Fruit fly (Drosophila melanogaster) whole organism, prepupa: Measurements from ENCODE around the gene Rpn11.

Experiments used
- Blimp-1 ChIP-seq: fragments of 200-800 bp; sonication (Bioruptor generic); optimal IDR thresholded peaks from 3 replicates; lab custom pipeline; 2017; ENCODE audit warnings: missing biosample characterization, missing genetic modification characterization, mild to moderate bottlenecking, moderate library complexity, missing genetic modification reagents
- CG11294 ChIP-seq: fragments of 200-800 bp; sonication (Bioruptor generic); IDR thresholded peaks from 2 replicates; pipeline ENCODE4 v1.3.6; 2022; ENCODE audit warnings: missing biosample characterization, missing genetic modification characterization
- CG3032 ChIP-seq: fragments of 200-800 bp; optimal IDR thresholded peaks from 2 replicates; lab custom pipeline; 2019; ENCODE audit warnings: missing biosample characterization, mild to moderate bottlenecking, missing genetic modification characterization, moderate library complexity
- CG34406 ChIP-seq: fragments of 200-800 bp; sonication (Bioruptor generic); optimal IDR thresholded peaks from 3 replicates; lab custom pipeline; 2016; ENCODE audit warnings: missing biosample characterization, missing genetic modification characterization
- CG6808 ChIP-seq: fragments of 200-800 bp; sonication (Bioruptor generic); optimal IDR thresholded peaks from 3 replicates; lab custom pipeline; 2017; ENCODE audit warnings: missing biosample characterization, missing genetic modification characterization, mild to moderate bottlenecking, moderate library complexity, missing genetic modification reagents
- CG6854 ChIP-seq: fragments of 200-800 bp; sonication (Bioruptor generic); optimal IDR thresholded peaks from 2 replicates; lab custom pipeline; 2017; ENCODE audit warnings: missing biosample characterization, mild to moderate bottlenecking, missing genetic modification characterization
- CG7368 ChIP-seq: fragments of 200-800 bp; sonication (Bioruptor generic); optimal IDR thresholded peaks from 3 replicates; lab custom pipeline; 2016; ENCODE audit warnings: missing biosample characterization, missing genetic modification characterization
- CG8632 ChIP-seq: fragments of 200-800 bp; sonication (Bioruptor generic); optimal IDR thresholded peaks from 3 replicates; lab custom pipeline; 2016; ENCODE audit warnings: missing biosample characterization, missing genetic modification characterization
- OdsH ChIP-seq: fragments of 200-800 bp; sonication (Bioruptor generic); optimal IDR thresholded peaks from 3 replicates; lab custom pipeline; 2016; ENCODE audit warnings: missing biosample characterization, missing genetic modification characterization
- esn ChIP-seq: fragments of 200-800 bp; sonication (Bioruptor generic); optimal IDR thresholded peaks from 2 replicates; lab custom pipeline; 2016; ENCODE audit warnings: missing biosample characterization, mild to moderate bottlenecking, missing genetic modification characterization, moderate library complexity
- vri ChIP-seq: fragments of 200-800 bp; sonication (Bioruptor generic); optimal IDR thresholded peaks from 3 replicates; lab custom pipeline; 2016; ENCODE audit warnings: missing biosample characterization, mild to moderate bottlenecking, missing genetic modification characterization

DNA sequence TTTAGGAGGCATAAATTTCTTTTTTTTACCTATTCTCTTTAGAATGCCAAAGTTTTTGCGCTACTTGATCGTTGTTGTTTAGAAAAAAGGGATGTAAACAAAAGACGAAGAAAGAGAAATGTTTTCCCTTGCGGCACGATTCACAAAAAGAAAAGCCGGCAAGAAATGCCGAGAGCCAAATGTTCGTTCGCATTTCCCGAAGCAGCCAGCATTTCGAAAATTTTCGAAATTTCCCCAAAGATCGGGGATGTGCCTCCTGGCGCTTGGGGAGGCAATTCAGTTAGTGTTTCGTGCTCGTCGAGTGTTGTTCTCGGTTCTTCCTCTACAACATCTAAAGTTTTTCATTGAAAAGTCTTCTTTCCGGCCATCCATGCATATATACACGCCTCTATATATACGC, 41.0 kb upstream of the Rpn11 start, which contains the start of gene Msp300:
- TF ChIP-seq Blimp-1 (GFP tag; lab: Kevin White, UChicago), result no peak
- no peak for TF ChIP-seq CG8632 (GFP tag; lab: Kevin White, UChicago)
- TF ChIP-seq esn, result no peak
- TF ChIP-seq OdsH (GFP tag; lab: Kevin White, UChicago), result no peak
- no peak for TF ChIP-seq CG6808 (GFP tag; lab: Kevin White, UChicago)
- no peak for TF ChIP-seq CG11294 (GFP tag; lab: Robert Waterston, UW)
- TF ChIP-seq CG3032 (tag; lab: Kevin White, UChicago), result no peak
- no peak for TF ChIP-seq CG34406 (GFP tag; lab: Kevin White, UChicago)
- TF ChIP-seq CG7368 (GFP tag; lab: Kevin White, UChicago), result no peak
- no peak for TF ChIP-seq vri (GFP tag; lab: Kevin White, UChicago)
- no peak for TF ChIP-seq CG6854 (GFP tag; lab: Kevin White, UChicago)
